Worm (Caenorhabditis elegans): Measurements from ENCODE around the gene B0336.12.

The B0336.12 gene

DNA sequence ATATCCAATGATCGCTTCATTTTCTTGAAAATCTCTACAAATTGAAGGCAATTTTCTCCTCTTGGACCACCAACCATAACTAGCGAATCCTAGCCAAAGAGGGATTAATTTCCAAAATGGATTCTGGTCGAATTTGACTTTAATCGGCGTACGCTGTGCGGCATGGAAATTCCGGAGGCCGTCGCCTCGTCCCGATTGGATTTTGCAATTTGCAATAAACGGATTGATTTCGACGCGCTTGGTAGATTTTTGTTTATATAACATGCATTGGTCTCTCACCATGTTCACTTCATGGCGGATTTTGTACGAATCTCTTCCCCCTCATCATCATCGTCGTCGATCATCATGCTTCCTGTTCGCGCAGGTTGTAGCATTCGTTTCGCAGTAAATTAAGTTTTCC, 44.2 kb downstream of the B0336.12 start:
- TF ChIP-seq pqm-1 (tag; optimal IDR thresholded peaks at IDR 0.05) (no peak), tbx-7 (tag; optimal IDR thresholded peaks at IDR 0.05) (no peak), ceh-31 (tag; optimal IDR thresholded peaks at IDR 0.05) (peak; percentile 7), nhr-232 (tag; optimal IDR thresholded peaks at IDR 0.05) (no peak), sdc-2 (tag; optimal IDR thresholded peaks at IDR 0.05) (no peak), unc-42 (tag; optimal IDR thresholded peaks at IDR 0.05) (peak; percentile 52), pha-2 (tag; optimal IDR thresholded peaks at IDR 0.05) (no peak), tbx-2 (tag; optimal IDR thresholded peaks at IDR 0.05) (no peak), pag-3 (tag; optimal IDR thresholded peaks at IDR 0.05; ENCODE audit: borderline replicate concordance) (no peak), ceh-24 (tag; optimal IDR thresholded peaks at IDR 0.05) (no peak), pat-9 (tag; optimal IDR thresholded peaks at IDR 0.05) (no peak), dve-1 (tag; optimal IDR thresholded peaks at IDR 0.05) (no peak)

DNA sequence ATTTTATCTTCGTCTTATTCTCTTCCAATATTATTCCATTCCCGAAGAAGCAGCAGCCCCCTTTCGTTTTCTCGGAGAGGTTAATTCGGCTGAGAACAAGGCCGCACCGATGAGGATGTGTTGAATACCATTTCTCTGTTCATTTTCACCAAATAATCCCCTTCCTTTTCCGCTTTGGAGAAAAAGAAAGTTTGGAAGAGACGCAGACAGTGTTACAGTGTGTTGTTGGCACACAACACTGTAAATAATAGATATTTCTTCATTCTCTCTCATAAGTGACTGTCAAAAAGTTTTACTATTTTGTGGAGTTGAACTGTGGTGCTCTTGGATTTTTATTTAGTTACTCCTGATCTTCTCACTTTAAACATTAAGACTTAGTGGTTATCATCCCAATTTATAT, 44.7 kb downstream of the B0336.12 start:
- no peak for TF ChIP-seq pag-3 (tag; optimal IDR thresholded peaks at IDR 0.05; ENCODE audit: borderline replicate concordance)
- TF ChIP-seq ets-4 (tag; optimal IDR thresholded peaks at IDR 0.05): peak; percentile 23

DNA sequence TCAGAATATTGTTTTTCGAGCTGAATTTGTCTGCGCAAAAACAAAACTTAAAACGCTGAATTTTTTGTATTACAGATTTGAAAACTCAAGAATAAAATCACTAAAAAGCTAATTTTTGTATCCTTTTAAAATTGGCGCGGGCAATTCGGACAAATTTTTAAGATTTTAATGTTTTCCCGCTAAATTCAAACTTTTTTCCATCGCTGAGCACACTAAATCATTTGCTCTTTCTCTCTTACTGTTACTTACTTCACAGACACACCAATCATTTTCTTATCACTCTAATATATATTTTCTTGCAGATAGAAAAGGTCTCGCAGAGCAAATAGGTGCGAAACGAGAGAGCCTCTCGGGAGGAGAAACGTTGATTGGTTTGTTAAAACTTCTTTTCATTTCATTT, 46.0 kb downstream of the B0336.12 start, which contains the start of gene par-3:
Gene par-3 (plus strand): TSS at position 301 of the 400 bp plus-strand sequence.
- TF ChIP-seq Y22D7AL.16 (tag; optimal IDR thresholded peaks at IDR 0.05): no peak
- TF ChIP-seq ceh-30 (tag; optimal IDR thresholded peaks at IDR 0.05): no peak

DNA sequence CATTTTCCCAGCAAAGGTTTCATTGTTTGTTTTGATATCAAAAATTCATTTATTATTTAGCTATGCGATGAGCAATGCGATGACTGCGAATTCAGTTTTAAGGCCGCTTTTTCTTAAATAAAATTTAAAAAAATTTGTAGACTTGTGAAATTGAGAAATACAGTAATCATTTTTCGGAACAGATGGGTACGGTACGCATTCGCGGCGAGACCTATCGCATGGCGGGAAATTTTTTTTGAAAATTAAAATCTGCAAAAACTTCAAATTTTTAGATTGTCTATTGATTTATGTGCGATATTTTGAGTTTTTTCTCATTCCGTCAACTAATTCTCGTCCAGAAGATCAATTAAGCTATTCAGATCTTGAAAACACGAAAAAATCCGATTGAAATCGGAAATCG, 46.4 kb downstream of the B0336.12 start:
- no peak for TF ChIP-seq fkh-6 (tag; optimal IDR thresholded peaks at IDR 0.05)
- no peak for TF ChIP-seq Y22D7AL.16 (tag; optimal IDR thresholded peaks at IDR 0.05)
- TF ChIP-seq unc-86 (tag; optimal IDR thresholded peaks at IDR 0.05): no peak

DNA sequence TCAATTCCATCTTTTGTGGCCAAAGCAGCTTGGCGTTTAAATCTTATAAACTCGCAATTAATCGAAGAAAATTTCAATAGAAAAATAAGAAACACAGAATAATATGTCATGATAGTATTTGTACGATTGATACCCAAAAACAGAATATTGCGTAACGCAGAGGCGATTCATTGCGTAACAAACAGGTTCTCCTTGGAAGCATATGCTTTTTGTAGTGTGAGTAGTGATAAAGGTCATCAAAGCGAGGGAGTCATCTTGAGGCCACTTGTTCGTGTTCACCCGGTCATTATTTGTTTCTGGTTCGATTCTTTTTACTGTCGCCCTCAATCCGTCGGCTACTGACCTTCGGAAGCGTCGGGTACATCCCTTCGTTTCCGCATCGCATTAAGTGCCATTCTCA, 49.0 kb downstream of the B0336.12 start, which contains the start of gene F54E7.6:
Gene F54E7.6 (minus strand): TSS at position 110 of the 400 bp plus-strand sequence.
- TF ChIP-seq elt-2 (tag; optimal IDR thresholded peaks at IDR 0.05) (peak; percentile 37), ceh-6 (GFP tag; optimal IDR thresholded peaks at IDR 0.05) (no peak), hlh-8 (tag; optimal IDR thresholded peaks at IDR 0.05) (no peak)
